Fruit fly (Drosophila melanogaster): Measurements from ENCODE around the gene CG33003.

DNA sequence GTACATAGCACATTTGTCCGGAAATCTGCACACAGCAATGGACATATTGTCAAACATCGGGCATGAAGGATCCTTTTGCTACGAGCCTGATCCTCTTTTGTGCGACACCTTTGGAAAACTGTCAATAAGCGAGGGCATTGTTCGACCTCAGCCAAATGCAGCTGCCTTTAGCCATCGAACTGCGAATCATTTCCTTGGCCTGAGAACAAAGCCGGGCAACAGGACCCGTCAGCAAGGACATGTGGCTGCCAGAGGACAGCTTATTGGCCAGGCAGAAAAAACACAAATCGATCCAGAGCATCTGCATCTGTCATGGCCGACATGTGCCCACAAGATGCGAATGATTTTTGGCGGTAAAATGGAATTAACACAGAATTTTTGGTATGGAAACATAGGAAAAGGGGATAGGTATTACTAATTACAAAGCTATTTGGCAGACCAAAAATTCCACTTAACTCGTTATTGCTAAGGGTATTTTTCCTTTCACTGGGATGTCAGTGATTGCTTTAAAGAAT lies 30.7 kb upstream of the CG33003 start:
- TF ChIP-seq CG3065 (GFP tag; optimal IDR thresholded peaks at IDR 0.05) = no peak
- no peak for TF ChIP-seq nerfin-2 (GFP tag; IDR thresholded peaks at IDR 0.05; ENCODE audit: partially characterized antibody)
- no peak for TF ChIP-seq tll (GFP tag; optimal IDR thresholded peaks at IDR 0.05)
